Fruit fly (Drosophila melanogaster) S2 (cell line): ENCODE results near the gene CG15725.

ENCODE experiments used
- CG8478 ChIP-seq: fragments of >200 bp; optimal IDR thresholded peaks from 2 replicates; lab custom pipeline; 2018
- CTCF ChIP-seq, 2 experiments: fragments of >200 bp; optimal IDR thresholded peaks; 2 replicates each; lab custom pipeline; 2018

dm6 chrX:12740441-12740840 lies 34.8 kb downstream of the CG15725 start:
- TF ChIP-seq CTCF (optimal IDR thresholded peaks at IDR 0.05; lab: Kevin White, UChicago) (no peak), CG8478 (no peak)
